Worm (Caenorhabditis elegans): ENCODE results near the gene T12A7.9.

- TF ChIP-seq arid-1 (GFP tag; conservative IDR thresholded peaks at IDR 0.05) = no peak
- TF ChIP-seq fkh-10 (GFP tag; optimal IDR thresholded peaks at IDR 0.05) = no peak
- no peak for TF ChIP-seq mdl-1 (tag; optimal IDR thresholded peaks at IDR 0.05)
- no peak for TF ChIP-seq php-3 (GFP tag; IDR thresholded peaks at IDR 0.05)
- no peak for TF ChIP-seq nhr-10 (tag; optimal IDR thresholded peaks at IDR 0.05)
- no peak for TF ChIP-seq unc-39 (tag; optimal IDR thresholded peaks at IDR 0.05)
- TF ChIP-seq nhr-237 (tag; optimal IDR thresholded peaks at IDR 0.05) = no peak
- no peak for TF ChIP-seq daf-16 (GFP tag; optimal IDR thresholded peaks at IDR 0.05)
- no peak for TF ChIP-seq daf-16 (tag; optimal IDR thresholded peaks at IDR 0.05)
Observed at ce11 chrIV:11793170-11793569, 37.4 kb upstream of the T12A7.9 start.
